Worm (Caenorhabditis elegans): Measurements from ENCODE around the gene F29G6.1.

DNA sequence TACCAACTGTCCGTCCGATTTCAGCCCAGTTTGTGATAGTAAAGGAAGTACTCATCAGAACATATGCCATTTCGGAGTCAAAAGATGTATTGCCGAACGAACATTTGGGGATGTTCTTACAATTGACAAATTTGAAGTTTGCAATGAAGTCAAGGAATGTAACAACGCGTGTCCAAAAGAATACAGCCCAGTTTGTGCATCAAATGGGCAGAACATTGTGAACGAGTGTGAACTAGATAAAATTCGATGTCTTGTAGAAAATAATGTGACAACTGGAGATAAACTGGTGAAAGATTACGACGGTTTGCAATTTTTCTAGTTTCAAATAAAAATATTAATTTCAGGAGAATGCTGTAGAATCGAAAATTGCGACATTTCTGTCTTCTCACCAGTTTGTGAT is 5.8 kb downstream of the F29G6.1 start:
- no peak for TF ChIP-seq flt-1 (GFP tag; IDR thresholded peaks at IDR 0.05)
- TF ChIP-seq ztf-23 (GFP tag; IDR thresholded peaks at IDR 0.05): no peak
- TF ChIP-seq T22C8.4 (GFP tag; IDR thresholded peaks at IDR 0.05): no peak
- TF ChIP-seq tab-1 (GFP tag; IDR thresholded peaks at IDR 0.05): no peak
